Fruit fly (Drosophila melanogaster): Measurements from ENCODE around the gene CG3330.

Gene CG3330

dm6 chr3R:27292159-27292880 lies 38.4 kb downstream of the CG3330 start, which contains the start of gene CG3348:
Gene CG3348, minus strand, starts transcription at chr3R:27292209.
- TF ChIP-seq jim (GFP tag; optimal IDR thresholded peaks at IDR 0.05) (no peak), CG9705 (GFP tag; optimal IDR thresholded peaks at IDR 0.05) (no peak), Myc (optimal IDR thresholded peaks at IDR 0.05) (no peak), sage (GFP tag; optimal IDR thresholded peaks at IDR 0.05) (no peak), CrebA (GFP tag; optimal IDR thresholded peaks at IDR 0.05; ENCODE audit: borderline replicate concordance) (no peak), Hr78 (GFP tag; optimal IDR thresholded peaks at IDR 0.05) (no peak), Dif (GFP tag; optimal IDR thresholded peaks at IDR 0.05; ENCODE audit: partially characterized antibody) (no peak), fru (GFP tag; optimal IDR thresholded peaks at IDR 0.05) (peak; percentile 73), dmrt93B (GFP tag; optimal IDR thresholded peaks at IDR 0.05) (peak; percentile 9), Dfd (GFP tag; optimal IDR thresholded peaks at IDR 0.05) (no peak), Hr83 (GFP tag; optimal IDR thresholded peaks at IDR 0.05; ENCODE audit: poor library complexity, severe bottlenecking) (peak; percentile 36), ey (GFP tag; optimal IDR thresholded peaks at IDR 0.05) (peak; percentile 71), lola (GFP tag; optimal IDR thresholded peaks at IDR 0.05) (no peak), dsf (GFP tag; optimal IDR thresholded peaks at IDR 0.05; ENCODE audit: borderline replicate concordance) (no peak), GATAd (GFP tag; optimal IDR thresholded peaks at IDR 0.05) (no peak), OdsH (GFP tag; optimal IDR thresholded peaks at IDR 0.05) (peak; percentile 64), pan (optimal IDR thresholded peaks at IDR 0.05) (no peak), dl (GFP tag; optimal IDR thresholded peaks at IDR 0.05; ENCODE audit: insufficient read depth in 1 of 2, partially characterized antibody in 2 of 2) (no peak), CG32264 (GFP tag; optimal IDR thresholded peaks at IDR 0.05) (peak; percentile 50), brk (GFP tag; optimal IDR thresholded peaks at IDR 0.05) (no peak), rgr (GFP tag; optimal IDR thresholded peaks at IDR 0.05) (peak; percentile 78), usp (GFP tag; optimal IDR thresholded peaks at IDR 0.05) (no peak), sv (GFP tag; optimal IDR thresholded peaks at IDR 0.05) (peak; percentile 50), HLH106 (tag; optimal IDR thresholded peaks at IDR 0.05) (peak; percentile 24), Vsx2 (GFP tag; optimal IDR thresholded peaks at IDR 0.05; ENCODE audit: partially characterized antibody) (no peak), Abd-B (GFP tag; optimal IDR thresholded peaks at IDR 0.05) (no peak), Hnf4 (GFP tag; optimal IDR thresholded peaks at IDR 0.05) (peak; percentile 69), Mio (GFP tag; optimal IDR thresholded peaks at IDR 0.05) (no peak), psq (GFP tag; optimal IDR thresholded peaks at IDR 0.05) (peak; percentile 49), N (GFP tag; optimal IDR thresholded peaks at IDR 0.05) (no peak), foxo (GFP tag; optimal IDR thresholded peaks at IDR 0.05) (peak in 1 of 2 experiments; percentile 78), Jra (GFP tag; optimal IDR thresholded peaks at IDR 0.05) (peak; percentile 32), Rel (GFP tag; optimal IDR thresholded peaks at IDR 0.05) (no peak), Rel (tag; optimal IDR thresholded peaks at IDR 0.05) (peak; percentile 8), br (GFP tag; optimal IDR thresholded peaks at IDR 0.05) (peak; percentile 46), tai (GFP tag; optimal IDR thresholded peaks at IDR 0.05) (no peak), Sp1 (GFP tag; optimal IDR thresholded peaks at IDR 0.05) (peak; percentile 65), h (GFP tag; optimal IDR thresholded peaks at IDR 0.05) (peak; percentile 72), woc (GFP tag; optimal IDR thresholded peaks at IDR 0.05) (peak; percentile 15)

dm6 chr3R:27289638-27290037 lies 41.0 kb downstream of the CG3330 start:
- TF ChIP-seq HLH106 (tag; optimal IDR thresholded peaks at IDR 0.05) (peak; percentile 23), pan (optimal IDR thresholded peaks at IDR 0.05) (no peak), OdsH (GFP tag; optimal IDR thresholded peaks at IDR 0.05) (peak; percentile 3), rgr (GFP tag; optimal IDR thresholded peaks at IDR 0.05) (peak; percentile 34), fru (GFP tag; optimal IDR thresholded peaks at IDR 0.05) (peak; percentile 43), foxo (GFP tag; optimal IDR thresholded peaks at IDR 0.05) (peak in 1 of 2 experiments; percentile 38), ey (GFP tag; optimal IDR thresholded peaks at IDR 0.05) (peak; percentile 28), h (GFP tag; optimal IDR thresholded peaks at IDR 0.05) (peak; percentile 65), Hr78 (GFP tag; optimal IDR thresholded peaks at IDR 0.05) (no peak), br (GFP tag; optimal IDR thresholded peaks at IDR 0.05) (peak; percentile 8), Hnf4 (GFP tag; optimal IDR thresholded peaks at IDR 0.05) (peak; percentile 13)

Data from whole organism, wandering third instar larva.